Worm (Caenorhabditis elegans) whole organism, L2 larva: ENCODE measurements around the gene R10D12.1.

Source experiments
- C34F6.9 ChIP-seq: fragments of 150-350 bp; optimal IDR thresholded peaks from 2 replicates; lab custom pipeline; 2014; ENCODE audit warnings: missing biosample characterization, missing genetic modification characterization
- F13H6.1 ChIP-seq: sonication (generic microtip); optimal IDR thresholded peaks from 2 replicates; lab custom pipeline; 2016; ENCODE audit warnings: missing genetic modification characterization, missing compliant biosample characterization
- alr-1 ChIP-seq: fragments of 150-350 bp; optimal IDR thresholded peaks from 2 replicates; lab custom pipeline; 2014; ENCODE audit warnings: missing biosample characterization, missing genetic modification characterization
- aly-2 ChIP-seq: fragments of 150-350 bp; optimal IDR thresholded peaks from 2 replicates; lab custom pipeline; 2014; ENCODE audit warnings: missing biosample characterization, missing genetic modification characterization
- ama-1 ChIP-seq: fragments of 150-350 bp; optimal IDR thresholded peaks from 2 replicates; lab custom pipeline; 2018; ENCODE audit warnings: inconsistent platforms
- blmp-1 ChIP-seq: sonication (generic microtip); optimal IDR thresholded peaks from 2 replicates; lab custom pipeline; 2017; ENCODE audit warnings: missing genetic modification characterization, mild to moderate bottlenecking, missing compliant biosample characterization, antibody characterized with exemption, moderate library complexity; ENCODE audit not compliant: insufficient read depth
- ceh-16 ChIP-seq: fragments of 150-350 bp; optimal IDR thresholded peaks from 2 replicates; lab custom pipeline; 2014; ENCODE audit warnings: missing biosample characterization, missing genetic modification characterization
- ceh-82 ChIP-seq: fragments of 150-350 bp; optimal IDR thresholded peaks from 2 replicates; lab custom pipeline; 2014; ENCODE audit warnings: missing biosample characterization, missing genetic modification characterization
- crh-2 ChIP-seq: sonication (generic microtip); optimal IDR thresholded peaks from 2 replicates; lab custom pipeline; 2017; ENCODE audit warnings: missing biosample characterization, missing genetic modification characterization
- dmd-4 ChIP-seq: sonication (generic microtip); optimal IDR thresholded peaks from 2 replicates; lab custom pipeline; 2017; ENCODE audit warnings: missing biosample characterization, missing genetic modification characterization
- egl-27 ChIP-seq: sonication (generic microtip); optimal IDR thresholded peaks from 3 replicates; lab custom pipeline; 2017; ENCODE audit warnings: missing biosample characterization, missing genetic modification reagents, missing genetic modification characterization
- elt-3 ChIP-seq: sonication (generic microtip); optimal IDR thresholded peaks from 2 replicates; lab custom pipeline; 2017; ENCODE audit warnings: missing biosample characterization, missing genetic modification characterization
- fos-1 ChIP-seq: fragments of 150-350 bp; optimal IDR thresholded peaks from 2 replicates; lab custom pipeline; 2014; ENCODE audit warnings: missing biosample characterization, missing genetic modification characterization
- gmeb-1 ChIP-seq: fragments of 150-350 bp; optimal IDR thresholded peaks from 2 replicates; lab custom pipeline; 2014; ENCODE audit warnings: missing biosample characterization, missing genetic modification characterization
- lin-11 ChIP-seq: fragments of 150-350 bp; sonication (generic microtip); optimal IDR thresholded peaks from 2 replicates; lab custom pipeline; 2014; ENCODE audit warnings: missing biosample characterization, missing genetic modification characterization, inconsistent platforms, mixed read lengths
- lin-13 ChIP-seq: fragments of 150-350 bp; optimal IDR thresholded peaks from 2 replicates; lab custom pipeline; 2014; ENCODE audit warnings: missing biosample characterization, missing genetic modification reagents, missing genetic modification characterization
- mab-5 ChIP-seq: fragments of 150-350 bp; optimal IDR thresholded peaks from 2 replicates; lab custom pipeline; 2014; ENCODE audit warnings: missing biosample characterization, missing genetic modification characterization
- mbf-1 ChIP-seq: sonication (generic microtip); optimal IDR thresholded peaks from 2 replicates; lab custom pipeline; 2017; ENCODE audit warnings: missing biosample characterization, missing genetic modification characterization
- mdl-1 ChIP-seq, 2 experiments: fragments of 150-350 bp in 1 of 2; sonication (generic microtip) in 1 of 2; optimal IDR thresholded peaks; 2 replicates each; lab custom pipeline; 2017; ENCODE audit warnings: missing biosample characterization in 2 of 2, missing genetic modification characterization in 2 of 2
- nhr-11 ChIP-seq: fragments of 150-350 bp; optimal IDR thresholded peaks from 2 replicates; lab custom pipeline; 2014; ENCODE audit warnings: missing biosample characterization, missing genetic modification characterization
- nhr-12 ChIP-seq: fragments of 150-350 bp; optimal IDR thresholded peaks from 2 replicates; lab custom pipeline; 2014; ENCODE audit warnings: missing biosample characterization, missing genetic modification characterization
- nhr-21 ChIP-seq: fragments of 150-350 bp; optimal IDR thresholded peaks from 2 replicates; lab custom pipeline; 2014; ENCODE audit warnings: missing biosample characterization, missing genetic modification characterization
- nhr-23 ChIP-seq: fragments of 150-350 bp; optimal IDR thresholded peaks from 2 replicates; lab custom pipeline; 2014; ENCODE audit warnings: missing biosample characterization, missing genetic modification reagents, missing genetic modification characterization
- nhr-25 ChIP-seq: fragments of 150-350 bp; sonication (generic microtip); optimal IDR thresholded peaks from 3 replicates; lab custom pipeline; 2014; ENCODE audit warnings: missing biosample characterization, missing genetic modification characterization
- nhr-6 ChIP-seq: fragments of 150-350 bp; optimal IDR thresholded peaks from 2 replicates; lab custom pipeline; 2014; ENCODE audit warnings: missing biosample characterization, missing genetic modification characterization
- peb-1 ChIP-seq: fragments of 150-350 bp; optimal IDR thresholded peaks from 2 replicates; lab custom pipeline; 2014; ENCODE audit warnings: missing biosample characterization, missing genetic modification characterization
- sem-4 ChIP-seq: fragments of 150-350 bp; optimal IDR thresholded peaks from 2 replicates; lab custom pipeline; 2014; ENCODE audit warnings: missing biosample characterization, missing genetic modification reagents, missing genetic modification characterization
- skn-1 ChIP-seq: sonication (generic microtip); optimal IDR thresholded peaks from 2 replicates; lab custom pipeline; 2017; ENCODE audit warnings: missing biosample characterization, missing genetic modification characterization
- snpc-4 ChIP-seq: fragments of 150-350 bp; optimal IDR thresholded peaks from 2 replicates; lab custom pipeline; 2014; ENCODE audit warnings: missing biosample characterization, missing genetic modification characterization
- unc-39 ChIP-seq: fragments of 150-350 bp; optimal IDR thresholded peaks from 2 replicates; lab custom pipeline; 2014; ENCODE audit warnings: missing biosample characterization, missing genetic modification characterization
- unc-55 ChIP-seq: fragments of 150-350 bp; sonication (generic microtip); optimal IDR thresholded peaks from 3 replicates; lab custom pipeline; 2014; ENCODE audit warnings: missing biosample characterization, missing genetic modification reagents, missing genetic modification characterization
- unc-62 ChIP-seq: fragments of 150-350 bp; optimal IDR thresholded peaks from 2 replicates; lab custom pipeline; 2014; ENCODE audit warnings: missing biosample characterization, missing genetic modification reagents, missing genetic modification characterization
- zag-1 ChIP-seq: fragments of 150-350 bp; optimal IDR thresholded peaks from 2 replicates; lab custom pipeline; 2014; ENCODE audit warnings: missing biosample characterization, missing genetic modification characterization
- ztf-1 ChIP-seq: fragments of 200-800 bp; sonication (Bioruptor generic); conservative IDR thresholded peaks from 2 replicates; pipeline ENCODE4 v1.3.6; 2022; ENCODE audit warnings: missing genetic modification characterization, missing compliant biosample characterization
- ztf-11 ChIP-seq: sonication (generic microtip); optimal IDR thresholded peaks from 2 replicates; lab custom pipeline; 2017; ENCODE audit warnings: missing biosample characterization, missing genetic modification characterization
- ztf-4 ChIP-seq: fragments of 150-350 bp; optimal IDR thresholded peaks from 2 replicates; lab custom pipeline; 2014; ENCODE audit warnings: missing biosample characterization, missing genetic modification characterization

The R10D12.1 gene

ce11 chrV:13942082-13942481 is 7.6 kb upstream of the R10D12.1 start, which contains the start of gene dpr-1:
Gene dpr-1 (minus strand): TSS chrV:13942182.
- no peak for TF ChIP-seq unc-62 (GFP tag; lab: Kevin White, UChicago)
- TF ChIP-seq ztf-1 (GFP tag; lab: Robert Waterston, UW): no peak
- no peak for TF ChIP-seq nhr-12 (tag; lab: Kevin White, UChicago)

- TF ChIP-seq nhr-6 (tag; lab: Kevin White, UChicago) (no peak), gmeb-1 (tag; lab: Kevin White, UChicago) (no peak), nhr-21 (tag; lab: Kevin White, UChicago) (peak; percentile 41), nhr-11 (no peak), lin-13 (GFP tag; lab: Kevin White, UChicago) (no peak), crh-2 (tag; lab: Kevin White, UChicago) (no peak), nhr-12 (tag; lab: Kevin White, UChicago) (peak; percentile 3)
Observed at ce11 chrV:13936850-13937249, 2.4 kb upstream of the R10D12.1 start, which contains the start of gene srw-145. Gene srw-145 (plus strand): TSS chrV:13937150.

ce11 chrV:13936052-13936451 is 1.6 kb upstream of the R10D12.1 start:
- TF ChIP-seq peb-1 (no peak), nhr-25 (peak; percentile 60), nhr-12 (tag; lab: Kevin White, UChicago) (no peak), nhr-21 (tag; lab: Kevin White, UChicago) (peak; percentile 45), unc-55 (GFP tag; lab: Kevin White, UChicago) (no peak)

ce11 chrV:13935423-13935822 is 978 bp upstream of the R10D12.1 start:
- no peak for TF ChIP-seq blmp-1 (tag; lab: Kevin White, UChicago)
- no peak for TF ChIP-seq sem-4

ce11 chrV:13931952-13932351 is 2.5 kb downstream of the R10D12.1 start:
- TF ChIP-seq elt-3 (tag; lab: Kevin White, UChicago): no peak
- no peak for TF ChIP-seq ztf-4 (tag; lab: Kevin White, UChicago)
- no peak for TF ChIP-seq snpc-4 (tag; lab: Kevin White, UChicago)

- TF ChIP-seq skn-1 (tag; lab: Kevin White, UChicago): no peak
- TF ChIP-seq, all 48 proteins: peak for 0
Observed at ce11 chrV:13931225-13931624, 3.2 kb downstream of the R10D12.1 start, which contains the start of gene C06B3.16. Gene C06B3.16 (plus strand): TSS chrV:13931525.

ce11 chrV:13929503-13929902 is 4.9 kb downstream of the R10D12.1 start, which contains the start of gene srxa-13:
Gene srxa-13 (plus strand): TSS chrV:13929803.
- TF ChIP-seq lin-13 (GFP tag; lab: Kevin White, UChicago): no peak
- no peak for TF ChIP-seq mab-5
- no peak for TF ChIP-seq nhr-23
- TF ChIP-seq blmp-1 (tag; lab: Kevin White, UChicago): no peak
- no peak for TF ChIP-seq ceh-82 (tag; lab: Kevin White, UChicago)
- TF ChIP-seq alr-1 (tag; lab: Kevin White, UChicago): no peak
- no peak for TF ChIP-seq nhr-6 (tag; lab: Kevin White, UChicago)
- TF ChIP-seq lin-11 (tag; lab: Kevin White, UChicago): no peak
- no peak for TF ChIP-seq mbf-1
- no peak for TF ChIP-seq ceh-16
- no peak for TF ChIP-seq mdl-1 (tag; optimal IDR thresholded peaks at IDR 0.05; lab: Kevin White, UChicago)
- no peak for TF ChIP-seq ama-1
- no peak for TF ChIP-seq F13H6.1 (tag; lab: Kevin White, UChicago)
- TF ChIP-seq, all 48 proteins: peak for 0

- TF ChIP-seq fos-1 (tag; lab: Kevin White, UChicago) (no peak), skn-1 (tag; lab: Kevin White, UChicago) (no peak), ztf-1 (GFP tag; lab: Robert Waterston, UW) (no peak), mdl-1 (tag; optimal IDR thresholded peaks at IDR 0.05; lab: Kevin White, UChicago) (no peak), aly-2 (no peak), ztf-11 (tag; lab: Kevin White, UChicago) (no peak), unc-39 (tag; lab: Kevin White, UChicago) (no peak), C34F6.9 (tag; lab: Kevin White, UChicago) (no peak), sem-4 (no peak), zag-1 (tag; lab: Kevin White, UChicago) (no peak), dmd-4 (tag; lab: Kevin White, UChicago) (no peak), ceh-16 (no peak), egl-27 (tag; lab: Kevin White, UChicago) (no peak), elt-3 (tag; lab: Kevin White, UChicago) (no peak)
Observed at ce11 chrV:13926398-13926797, 8.0 kb downstream of the R10D12.1 start, which contains the start of gene srxa-12. Gene srxa-12 (plus strand): TSS chrV:13926698.
